Fruit fly (Drosophila melanogaster) whole organism: ENCODE data around the gene GstD7.

Source experiments
- CG8478 ChIP-seq: fragments of >200 bp; optimal IDR thresholded peaks from 2 replicates; lab custom pipeline; 2018; ENCODE audit warnings: inconsistent platforms
- Dll ChIP-seq: fragments of >200 bp; optimal IDR thresholded peaks from 2 replicates; lab custom pipeline; 2017
- EcR ChIP-seq, 2 experiments: fragments of >200 bp; optimal IDR thresholded peaks; 2 replicates each; lab custom pipeline; 2017; ENCODE audit warnings: missing biosample characterization in 2 of 2, missing genetic modification characterization in 2 of 2, missing genetic modification reagents in 2 of 2
- pan ChIP-seq: fragments of >200 bp; optimal IDR thresholded peaks from 2 replicates; lab custom pipeline; 2017
- psq ChIP-seq: fragments of >200 bp; optimal IDR thresholded peaks from 2 replicates; lab custom pipeline; 2017
- usp ChIP-seq: fragments of >200 bp; optimal IDR thresholded peaks from 2 replicates; lab custom pipeline; 2017; ENCODE audit warnings: missing biosample characterization, missing genetic modification characterization, mixed read lengths

dm6 chr3R:12384274-12384673 lies 6.0 kb downstream of the GstD7 start:
- no peak for TF ChIP-seq CG8478
- no peak for TF ChIP-seq psq (lab: Kevin White, UChicago)
- TF ChIP-seq usp (GFP tag; lab: Kevin White, UChicago): no peak
- no peak for TF ChIP-seq pan (lab: Kevin White, UChicago)
- no peak for TF ChIP-seq Dll (lab: Kevin White, UChicago)
- no peak for TF ChIP-seq EcR (GFP tag; optimal IDR thresholded peaks at IDR 0.05; lab: Kevin White, UChicago)
